Fruit fly (Drosophila melanogaster) whole organism, embryonic: ENCODE data around the gene CCAP-R.

Experiments used
- Abd-B ChIP-seq: fragments of 200-800 bp; sonication (Bioruptor generic); optimal IDR thresholded peaks from 2 replicates; lab custom pipeline; 2018; ENCODE audit warnings: missing biosample characterization, mild to moderate bottlenecking, missing genetic modification characterization, moderate library complexity
- Antp ChIP-seq: fragments of 200-800 bp; sonication (Bioruptor generic); optimal IDR thresholded peaks from 3 replicates; lab custom pipeline; 2016; ENCODE audit warnings: missing biosample characterization, missing genetic modification characterization
- Blimp-1 ChIP-seq: fragments of 200-800 bp; sonication (Bioruptor generic); optimal IDR thresholded peaks from 3 replicates; lab custom pipeline; 2018; ENCODE audit warnings: missing biosample characterization, missing genetic modification characterization, mild to moderate bottlenecking, moderate library complexity, missing genetic modification reagents
- CG10274 ChIP-seq: fragments of 200-800 bp; sonication (Bioruptor generic); optimal IDR thresholded peaks from 3 replicates; lab custom pipeline; 2017; ENCODE audit warnings: missing biosample characterization, mild to moderate bottlenecking, missing genetic modification characterization
- CG10543 ChIP-seq: fragments of 200-800 bp; sonication (Bioruptor generic); optimal IDR thresholded peaks from 3 replicates; lab custom pipeline; 2017; ENCODE audit warnings: missing biosample characterization, mild to moderate bottlenecking, missing genetic modification characterization, moderate library complexity
- CG10959 ChIP-seq: fragments of 200-800 bp; sonication (Bioruptor generic); IDR thresholded peaks from 2 replicates; pipeline ENCODE4 v1.3.6; 2022; ENCODE audit warnings: missing biosample characterization, missing genetic modification characterization
- CG11504 ChIP-seq: fragments of 200-800 bp; sonication (Bioruptor generic); optimal IDR thresholded peaks from 3 replicates; lab custom pipeline; 2019; ENCODE audit warnings: missing biosample characterization, mild to moderate bottlenecking, missing genetic modification characterization, moderate library complexity
- CG13296 ChIP-seq: fragments of 200-800 bp; sonication (Bioruptor generic); optimal IDR thresholded peaks from 3 replicates; lab custom pipeline; 2018; ENCODE audit warnings: missing biosample characterization, mild to moderate bottlenecking, missing genetic modification characterization
- CG15269 ChIP-seq: fragments of 200-800 bp; sonication (Bioruptor generic); optimal IDR thresholded peaks from 2 replicates; lab custom pipeline; 2018; ENCODE audit warnings: missing biosample characterization, mild to moderate bottlenecking, missing genetic modification characterization, moderate library complexity
- CG15514 ChIP-seq: fragments of 200-800 bp; sonication (Bioruptor generic); optimal IDR thresholded peaks from 3 replicates; lab custom pipeline; 2017; ENCODE audit warnings: missing biosample characterization, missing genetic modification characterization, mild to moderate bottlenecking, moderate library complexity, missing genetic modification reagents
- CG30020 ChIP-seq: fragments of 200-800 bp; optimal IDR thresholded peaks from 2 replicates; lab custom pipeline; 2019; ENCODE audit warnings: missing biosample characterization, mild to moderate bottlenecking, missing genetic modification characterization, moderate library complexity
- CG3065 ChIP-seq: fragments of 200-800 bp; sonication (Bioruptor generic); optimal IDR thresholded peaks from 2 replicates; lab custom pipeline; 2016; ENCODE audit warnings: missing biosample characterization, missing genetic modification characterization
- CG4282 ChIP-seq: fragments of 200-800 bp; sonication (Bioruptor generic); optimal IDR thresholded peaks from 2 replicates; lab custom pipeline; 2016; ENCODE audit warnings: missing biosample characterization, missing genetic modification characterization
- CG8290 ChIP-seq, 3 experiments: fragments of 200-800 bp; sonication (Bioruptor generic); optimal IDR thresholded peaks; 2 replicates each; lab custom pipeline; 2016 to 2019; ENCODE audit warnings: missing biosample characterization in 3 of 3, missing genetic modification characterization in 3 of 3, mild to moderate bottlenecking in 2 of 3, moderate library complexity in 1 of 3
- Camta ChIP-seq: fragments of 200-800 bp; sonication (Bioruptor generic); optimal IDR thresholded peaks from 2 replicates; lab custom pipeline; 2016; ENCODE audit warnings: missing biosample characterization, missing genetic modification characterization
- Dp ChIP-seq: fragments of 200-800 bp; sonication (Bioruptor generic); optimal IDR thresholded peaks from 2 replicates; lab custom pipeline; 2018; ENCODE audit warnings: missing biosample characterization, mild to moderate bottlenecking, missing genetic modification characterization, moderate library complexity
- Ets65A ChIP-seq: fragments of 200-800 bp; sonication (Bioruptor generic); peaks from one replicate; lab custom pipeline; 2016; ENCODE audit warnings: missing biosample characterization, missing genetic modification characterization
- HHEX ChIP-seq: fragments of 200-800 bp; sonication (Bioruptor generic); optimal IDR thresholded peaks from 3 replicates; lab custom pipeline; 2017; ENCODE audit warnings: missing biosample characterization, mild to moderate bottlenecking, missing genetic modification characterization, missing genetic modification reagents
- HLH4C ChIP-seq: fragments of 200-800 bp; sonication (Bioruptor generic); IDR thresholded peaks from 3 replicates; pipeline ENCODE4 v1.3.6; 2022; ENCODE audit warnings: missing biosample characterization, missing genetic modification characterization; ENCODE audit not compliant: partially characterized antibody
- Kr ChIP-seq: fragments of 200-800 bp; sonication (Bioruptor generic); optimal IDR thresholded peaks from 2 replicates; lab custom pipeline; 2017; ENCODE audit warnings: missing biosample characterization, mild to moderate bottlenecking, missing genetic modification characterization
- Mes4 ChIP-seq: fragments of 200-800 bp; sonication (Bioruptor generic); optimal IDR thresholded peaks from 2 replicates; lab custom pipeline; 2016; ENCODE audit warnings: missing biosample characterization, missing genetic modification characterization
- Mrtf ChIP-seq: fragments of 200-800 bp; sonication (Bioruptor generic); IDR thresholded peaks from 3 replicates; pipeline ENCODE4 v1.3.6; 2022; ENCODE audit warnings: missing biosample characterization, missing genetic modification characterization
- Six4 ChIP-seq: fragments of 200-800 bp; sonication (Bioruptor generic); optimal IDR thresholded peaks from 2 replicates; lab custom pipeline; 2016; ENCODE audit warnings: missing biosample characterization, missing genetic modification characterization
- Sox100B ChIP-seq: fragments of 200-800 bp; sonication (Bioruptor generic); optimal IDR thresholded peaks from 3 replicates; lab custom pipeline; 2018; ENCODE audit warnings: missing biosample characterization, mild to moderate bottlenecking, missing genetic modification characterization
- Taf1 ChIP-seq: fragments of 200-800 bp; sonication (Bioruptor generic); IDR thresholded peaks from 2 replicates; pipeline ENCODE4 v1.3.6; 2022; ENCODE audit warnings: missing biosample characterization, missing genetic modification characterization
- aop ChIP-seq: fragments of 200-800 bp; sonication (Bioruptor generic); IDR thresholded peaks from 2 replicates; pipeline ENCODE4 v1.3.6; 2022; ENCODE audit warnings: missing biosample characterization, missing genetic modification characterization
- ara ChIP-seq: fragments of 200-800 bp; sonication (Bioruptor generic); IDR thresholded peaks from 2 replicates; pipeline ENCODE4 v1.3.6; 2022; ENCODE audit warnings: missing biosample characterization, missing genetic modification characterization
- crol ChIP-seq: fragments of 200-800 bp; sonication (Bioruptor generic); IDR thresholded peaks from 2 replicates; pipeline ENCODE4 v1.3.6; 2022; ENCODE audit warnings: missing biosample characterization, missing genetic modification characterization
- dimm ChIP-seq: fragments of 200-800 bp; sonication (Bioruptor generic); IDR thresholded peaks from 2 replicates; pipeline ENCODE4 v1.3.6; 2022; ENCODE audit warnings: missing biosample characterization, missing genetic modification characterization
- dpn ChIP-seq, 2 experiments: fragments of 200-800 bp; sonication (Bioruptor generic); optimal IDR thresholded peaks; 3 replicates each; lab custom pipeline; 2016; ENCODE audit warnings: missing biosample characterization in 2 of 2, missing genetic modification characterization in 2 of 2
- gce ChIP-seq: fragments of 200-800 bp; sonication (Bioruptor generic); IDR thresholded peaks from 3 replicates; pipeline ENCODE4 v1.3.6; 2022; ENCODE audit warnings: missing biosample characterization, missing genetic modification characterization
- gcm2 ChIP-seq: fragments of 200-800 bp; sonication (Bioruptor generic); optimal IDR thresholded peaks from 2 replicates; lab custom pipeline; 2016; ENCODE audit warnings: missing biosample characterization, missing genetic modification characterization
- grau ChIP-seq: fragments of 200-800 bp; optimal IDR thresholded peaks from 3 replicates; lab custom pipeline; 2019; ENCODE audit warnings: missing biosample characterization, mild to moderate bottlenecking, missing genetic modification characterization, moderate library complexity
- mirr ChIP-seq: fragments of 200-800 bp; sonication (Bioruptor generic); optimal IDR thresholded peaks from 3 replicates; lab custom pipeline; 2018; ENCODE audit warnings: missing biosample characterization, mild to moderate bottlenecking, missing genetic modification characterization
- nom ChIP-seq: fragments of 200-800 bp; sonication (Bioruptor generic); optimal IDR thresholded peaks from 2 replicates; lab custom pipeline; 2017; ENCODE audit warnings: missing biosample characterization, missing genetic modification characterization, mild to moderate bottlenecking, moderate library complexity, missing genetic modification reagents
- sc ChIP-seq, 3 experiments: fragments of >200 bp in 2 of 3; fragments of 200-800 bp in 1 of 3; sonication (Bioruptor generic) in 1 of 3; optimal IDR thresholded peaks; 2 replicates in 2 of 3; 3 replicates in 1 of 3; lab custom pipeline; 2017; ENCODE audit warnings: mild to moderate bottlenecking in 1 of 3, missing biosample characterization in 1 of 3, missing genetic modification characterization in 1 of 3, missing genetic modification reagents in 1 of 3
- sim ChIP-seq: fragments of 200-800 bp; sonication (Bioruptor generic); IDR thresholded peaks from 2 replicates; pipeline ENCODE4 v1.3.6; 2022; ENCODE audit warnings: missing biosample characterization, missing genetic modification characterization
- sob ChIP-seq: fragments of 200-800 bp; sonication (Bioruptor generic); IDR thresholded peaks from 2 replicates; pipeline ENCODE4 v1.3.6; 2022; ENCODE audit warnings: missing biosample characterization, missing genetic modification characterization
- usp ChIP-seq: fragments of >200 bp; optimal IDR thresholded peaks from 2 replicates; lab custom pipeline; 2017; ENCODE audit warnings: missing biosample characterization, missing genetic modification characterization
- z ChIP-seq: fragments of 200-800 bp; sonication (Bioruptor generic); IDR thresholded peaks from 3 replicates; pipeline ENCODE4 v1.3.6; 2022; ENCODE audit warnings: missing biosample characterization, missing genetic modification characterization

CCAP-R gene

dm6 chr3R:26002570-26003332 is 46.7 kb upstream of the CCAP-R start (continued):
- TF ChIP-seq HLH4C (GFP tag; lab: Robert Waterston, UW) (no peak), HHEX (no peak), Antp (GFP tag; lab: Kevin White, UChicago) (no peak), sob (GFP tag; lab: Robert Waterston, UW) (no peak), grau (no peak), Camta (no peak), Mes4 (GFP tag; lab: Kevin White, UChicago) (no peak), CG4282 (GFP tag; lab: Kevin White, UChicago) (no peak), CG10274 (GFP tag; lab: Kevin White, UChicago) (no peak), nom (GFP tag; lab: Kevin White, UChicago) (no peak), Six4 (no peak), CG10543 (GFP tag; lab: Kevin White, UChicago) (peak; percentile 77), usp (no peak), CG11504 (no peak), gce (GFP tag; lab: Robert Waterston, UW) (no peak), sc (optimal IDR thresholded peaks at IDR 0.05; lab: Kevin White, UChicago) (no peak), sc (GFP tag; optimal IDR thresholded peaks at IDR 0.05; lab: Kevin White, UChicago) (peak; percentile 12), CG15514 (GFP tag; lab: Kevin White, UChicago) (no peak), Mrtf (GFP tag; lab: Robert Waterston, UW) (0 out of 3 replicates have a peak, but pooled peaks have one; percentile 4), Taf1 (GFP tag; lab: Robert Waterston, UW) (no peak), Abd-B (GFP tag; lab: Kevin White, UChicago) (peak; percentile 26), Ets65A (GFP tag; lab: Kevin White, UChicago) (no peak), dpn (GFP tag; optimal IDR thresholded peaks at IDR 0.05; lab: Kevin White, UChicago) (peak in 1 of 2 experiments; percentile 1), Dp (no peak), z (0 out of 3 replicates have a peak, but pooled peaks have one; percentile 24), sim (GFP tag; lab: Robert Waterston, UW) (no peak), dimm (GFP tag; lab: Robert Waterston, UW) (no peak), CG8290 (GFP tag; optimal IDR thresholded peaks at IDR 0.05; lab: Kevin White, UChicago) (no peak), CG8290 (tag; optimal IDR thresholded peaks at IDR 0.05; lab: Kevin White, UChicago) (no peak), CG13296 (GFP tag; lab: Kevin White, UChicago) (no peak), ara (GFP tag; lab: Robert Waterston, UW) (0 out of 2 replicates have a peak, but pooled peaks have one; percentile 28), CG10959 (GFP tag; lab: Robert Waterston, UW) (no peak), mirr (peak; percentile 19), Kr (peak; percentile 70), crol (GFP tag; lab: Robert Waterston, UW) (peak; percentile 72), Blimp-1 (GFP tag; lab: Kevin White, UChicago) (peak; percentile 51), Sox100B (no peak), CG15269 (no peak), CG3065 (GFP tag; lab: Kevin White, UChicago) (no peak), aop (GFP tag; lab: Robert Waterston, UW) (no peak), gcm2 (GFP tag; lab: Kevin White, UChicago) (no peak), CG30020 (tag; lab: Kevin White, UChicago) (no peak)
